Worm (Caenorhabditis elegans) whole organism, L4 larva: ENCODE measurements around the gene Y43F8C.13.

ENCODE experiments used
- ZK546.5 ChIP-seq, 2 experiments: sonication (generic microtip); optimal IDR thresholded peaks; 2 replicates each; lab custom pipeline; 2017; ENCODE audit warnings: missing biosample characterization in 2 of 2, missing genetic modification characterization in 2 of 2
- egl-27 ChIP-seq: sonication (generic microtip); optimal IDR thresholded peaks from 3 replicates; lab custom pipeline; 2017; ENCODE audit warnings: missing biosample characterization, missing genetic modification reagents, missing genetic modification characterization
- hif-1 ChIP-seq, 2 experiments: sonication (generic microtip); optimal IDR thresholded peaks; 2 replicates each; lab custom pipeline; 2016 to 2017; ENCODE audit warnings: missing compliant biosample characterization in 2 of 2, missing genetic modification characterization in 2 of 2, missing genetic modification reagents in 2 of 2, missing genotype in 2 of 2, mild to moderate bottlenecking in 1 of 2
- lin-39 ChIP-seq: fragments of 150-350 bp; optimal IDR thresholded peaks from 2 replicates; lab custom pipeline; 2014; ENCODE audit warnings: missing biosample characterization, missing genetic modification reagents, missing genetic modification characterization
- nhr-76 ChIP-seq: fragments of 150-350 bp; optimal IDR thresholded peaks from 2 replicates; lab custom pipeline; 2014; ENCODE audit warnings: missing biosample characterization, missing genetic modification characterization
- pha-4 ChIP-seq, 2 experiments: fragments of 150-350 bp in 1 of 2; fragments of 200-800 bp in 1 of 2; sonication (Bioruptor generic) in 1 of 2; IDR thresholded peaks in 1 of 2; optimal IDR thresholded peaks in 1 of 2; 2 replicates each; pipeline versions ENCODE4 v1.3.6 to Lab custom; 2014 to 2022; ENCODE audit warnings: missing genetic modification characterization in 2 of 2, missing genetic modification reagents in 2 of 2, missing biosample characterization in 1 of 2, missing compliant biosample characterization in 1 of 2
- skn-1 ChIP-seq: fragments of 150-350 bp; optimal IDR thresholded peaks from 2 replicates; lab custom pipeline; 2014; ENCODE audit warnings: missing biosample characterization, missing genetic modification characterization
- snpc-4 ChIP-seq: fragments of 150-350 bp; optimal IDR thresholded peaks from 2 replicates; lab custom pipeline; 2014; ENCODE audit warnings: missing biosample characterization, missing genetic modification characterization
- tag-97 ChIP-seq: fragments of 200-800 bp; sonication (Bioruptor generic); IDR thresholded peaks from 2 replicates; pipeline ENCODE4 v1.3.6; 2022; ENCODE audit warnings: missing genetic modification characterization, missing compliant biosample characterization
- zag-1 ChIP-seq: fragments of 150-350 bp; optimal IDR thresholded peaks from 2 replicates; lab custom pipeline; 2014; ENCODE audit warnings: missing biosample characterization, missing genetic modification characterization

DNA sequence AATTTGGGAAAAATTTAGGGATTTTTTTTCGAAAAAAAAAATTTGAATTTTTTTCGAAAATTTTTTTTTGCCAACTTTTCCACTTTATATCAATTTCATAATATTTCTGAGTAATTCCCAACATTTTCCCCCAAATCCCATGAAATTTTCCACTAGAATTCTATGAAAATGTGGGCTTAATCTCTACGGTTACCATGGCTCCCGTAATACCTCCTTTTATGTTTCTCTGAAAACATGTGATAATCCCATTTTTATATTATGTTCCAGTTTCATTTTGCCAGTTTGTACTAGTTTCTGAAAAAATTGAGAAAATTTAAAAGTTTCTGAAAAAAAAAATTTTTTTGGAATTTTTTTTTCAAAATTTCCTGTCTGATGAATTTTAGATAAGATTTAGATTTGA is 29.0 kb downstream of the Y43F8C.13 start:
- TF ChIP-seq egl-27 (tag; lab: Kevin White, UChicago) (no peak), lin-39 (tag; lab: Kevin White, UChicago) (no peak), hif-1 (tag; optimal IDR thresholded peaks at IDR 0.05; lab: Kevin White, UChicago) (no peak), snpc-4 (no peak), zag-1 (tag; lab: Kevin White, UChicago) (no peak), pha-4 (GFP tag; IDR thresholded peaks at IDR 0.05; lab: Robert Waterston, UW) (no peak), pha-4 (tag; optimal IDR thresholded peaks at IDR 0.05; lab: Kevin White, UChicago) (no peak), tag-97 (GFP tag; lab: Robert Waterston, UW) (no peak), ZK546.5 (tag; optimal IDR thresholded peaks at IDR 0.05; lab: Kevin White, UChicago) (no peak), nhr-76 (tag; lab: Kevin White, UChicago) (no peak), skn-1 (tag; lab: Kevin White, UChicago) (no peak)
